Worm (Caenorhabditis elegans) whole organism, young adult: ENCODE measurements around the gene aars-1.

Source experiments
- mel-28 ChIP-seq: sonication (generic microtip); optimal IDR thresholded peaks from 2 replicates; lab custom pipeline; 2016; ENCODE audit warnings: borderline replicate concordance, mild to moderate bottlenecking, missing genetic modification characterization, missing compliant biosample characterization
- rcor-1 ChIP-seq: fragments of 200-800 bp; sonication (Bioruptor generic); IDR thresholded peaks from 2 replicates; pipeline ENCODE4 v1.3.6; 2022; ENCODE audit warnings: missing genetic modification reagents, missing genetic modification characterization, missing compliant biosample characterization
- unc-130 ChIP-seq: sonication (generic microtip); optimal IDR thresholded peaks from 2 replicates; lab custom pipeline; 2016; ENCODE audit warnings: missing genetic modification reagents, missing genetic modification characterization, missing compliant biosample characterization

- TF ChIP-seq unc-130 (GFP tag; lab: Kevin White, UChicago) (no peak), mel-28 (no peak), rcor-1 (GFP tag; lab: Robert Waterston, UW) (no peak)
These were observed 19.3 kb downstream of the aars-1 start, which contains the start of gene W02B12.13 for ce11 chrII:11444973-11445372.
